Fruit fly (Drosophila melanogaster) whole organism, embryonic: ENCODE measurements around the gene nanos.

Experiments used
- Blimp-1 ChIP-seq: fragments of 200-800 bp; sonication (Bioruptor generic); optimal IDR thresholded peaks from 3 replicates; lab custom pipeline; 2018; ENCODE audit warnings: missing biosample characterization, missing genetic modification characterization, mild to moderate bottlenecking, moderate library complexity, missing genetic modification reagents
- CG11695 ChIP-seq: fragments of 200-800 bp; sonication (Bioruptor generic); IDR thresholded peaks from 3 replicates; pipeline ENCODE4 v1.3.6; 2022; ENCODE audit warnings: missing biosample characterization, missing genetic modification characterization
- CG11723 ChIP-seq: fragments of 200-800 bp; sonication (Bioruptor generic); optimal IDR thresholded peaks from 2 replicates; lab custom pipeline; 2017; ENCODE audit warnings: missing biosample characterization, mild to moderate bottlenecking, missing genetic modification characterization
- CG12071 ChIP-seq: fragments of 200-800 bp; sonication (Bioruptor generic); optimal IDR thresholded peaks from 3 replicates; lab custom pipeline; 2018; ENCODE audit warnings: missing biosample characterization, mild to moderate bottlenecking, missing genetic modification characterization
- CG12219 ChIP-seq: fragments of 200-800 bp; sonication (Bioruptor generic); optimal IDR thresholded peaks from 3 replicates; lab custom pipeline; 2018; ENCODE audit warnings: missing biosample characterization, mild to moderate bottlenecking, missing genetic modification characterization
- CG12391 ChIP-seq: fragments of 200-800 bp; sonication (Bioruptor generic); optimal IDR thresholded peaks from 3 replicates; lab custom pipeline; 2018; ENCODE audit warnings: missing biosample characterization, mild to moderate bottlenecking, missing genetic modification characterization, moderate library complexity
- CG12769 ChIP-seq: fragments of 200-800 bp; sonication (Bioruptor generic); optimal IDR thresholded peaks from 2 replicates; lab custom pipeline; 2019; ENCODE audit warnings: missing biosample characterization, mild to moderate bottlenecking, missing genetic modification characterization, moderate library complexity
- CG13123 ChIP-seq: fragments of 200-800 bp; sonication (Bioruptor generic); optimal IDR thresholded peaks from 2 replicates; lab custom pipeline; 2016; ENCODE audit warnings: missing biosample characterization, missing genetic modification characterization
- CG14965 ChIP-seq: fragments of 200-800 bp; sonication (Bioruptor generic); optimal IDR thresholded peaks from 2 replicates; lab custom pipeline; 2016; ENCODE audit warnings: missing biosample characterization, missing genetic modification characterization, borderline replicate concordance
- CG1602 ChIP-seq: fragments of 200-800 bp; sonication (Bioruptor generic); optimal IDR thresholded peaks from 3 replicates; lab custom pipeline; 2016; ENCODE audit warnings: missing biosample characterization, missing genetic modification characterization
- CG17802 ChIP-seq: fragments of 200-800 bp; sonication (Bioruptor generic); optimal IDR thresholded peaks from 2 replicates; lab custom pipeline; 2018; ENCODE audit warnings: missing biosample characterization, mild to moderate bottlenecking, missing genetic modification characterization, moderate library complexity
- CG2120 ChIP-seq: fragments of 200-800 bp; sonication (Bioruptor generic); optimal IDR thresholded peaks from 3 replicates; lab custom pipeline; 2016; ENCODE audit warnings: missing biosample characterization, missing genetic modification characterization
- CG2678 ChIP-seq: fragments of 200-800 bp; sonication (Bioruptor generic); optimal IDR thresholded peaks from 3 replicates; lab custom pipeline; 2019; ENCODE audit warnings: missing biosample characterization, mild to moderate bottlenecking, missing genetic modification characterization, moderate library complexity
- CG3407 ChIP-seq: fragments of 200-800 bp; sonication (Bioruptor generic); optimal IDR thresholded peaks from 2 replicates; lab custom pipeline; 2018; ENCODE audit warnings: missing biosample characterization, mild to moderate bottlenecking, missing genetic modification characterization
- CG5245 ChIP-seq: fragments of 200-800 bp; sonication (Bioruptor generic); optimal IDR thresholded peaks from 3 replicates; lab custom pipeline; 2016; ENCODE audit warnings: missing biosample characterization, missing genetic modification characterization
- CG6791 ChIP-seq: fragments of 200-800 bp; sonication (Bioruptor generic); IDR thresholded peaks from 3 replicates; pipeline ENCODE4 v1.3.6; 2022; ENCODE audit warnings: missing biosample characterization, missing genetic modification characterization; ENCODE audit not compliant: partially characterized antibody
- CG6813 ChIP-seq: fragments of 200-800 bp; sonication (Bioruptor generic); optimal IDR thresholded peaks from 2 replicates; lab custom pipeline; 2017; ENCODE audit warnings: missing biosample characterization, missing genetic modification characterization, mild to moderate bottlenecking, moderate library complexity, missing genetic modification reagents
- CG7987 ChIP-seq: fragments of 200-800 bp; sonication (Bioruptor generic); optimal IDR thresholded peaks from 2 replicates; lab custom pipeline; 2018; ENCODE audit warnings: missing biosample characterization, mild to moderate bottlenecking, missing genetic modification characterization, moderate library complexity
- CG8290 ChIP-seq, 3 experiments: fragments of 200-800 bp; sonication (Bioruptor generic); optimal IDR thresholded peaks; 2 replicates each; lab custom pipeline; 2016 to 2019; ENCODE audit warnings: missing biosample characterization in 3 of 3, missing genetic modification characterization in 3 of 3, mild to moderate bottlenecking in 2 of 3, moderate library complexity in 1 of 3
- CG9437 ChIP-seq: fragments of 200-800 bp; sonication (Bioruptor generic); optimal IDR thresholded peaks from 2 replicates; lab custom pipeline; 2018; ENCODE audit warnings: missing biosample characterization, mild to moderate bottlenecking, missing genetic modification characterization
- Chrac-16 ChIP-seq: fragments of 200-800 bp; sonication (Bioruptor generic); optimal IDR thresholded peaks from 3 replicates; lab custom pipeline; 2016; ENCODE audit warnings: missing biosample characterization, missing genetic modification characterization
- HLH54F ChIP-seq: fragments of 200-800 bp; sonication (Bioruptor generic); optimal IDR thresholded peaks from 3 replicates; lab custom pipeline; 2016; ENCODE audit warnings: missing biosample characterization, missing genetic modification characterization
- Hand ChIP-seq: fragments of 200-800 bp; sonication (Bioruptor generic); optimal IDR thresholded peaks from 2 replicates; lab custom pipeline; 2017; ENCODE audit warnings: mild to moderate bottlenecking, missing biosample characterization, missing genetic modification reagents, missing genetic modification characterization
- Lpt ChIP-seq: fragments of >200 bp; optimal IDR thresholded peaks from 2 replicates; lab custom pipeline; 2018; ENCODE audit warnings: missing biosample characterization, missing genetic modification characterization
- NC2β ChIP-seq: fragments of 200-800 bp; sonication (Bioruptor generic); optimal IDR thresholded peaks from 2 replicates; lab custom pipeline; 2016; ENCODE audit warnings: missing biosample characterization, missing genetic modification characterization
- Nf-YA ChIP-seq: fragments of 200-800 bp; sonication (Bioruptor generic); IDR thresholded peaks from 2 replicates; pipeline ENCODE4 v1.3.6; 2022; ENCODE audit warnings: missing biosample characterization, missing genetic modification characterization
- Optix ChIP-seq: fragments of 200-800 bp; sonication (Bioruptor generic); IDR thresholded peaks from 3 replicates; pipeline ENCODE4 v1.3.6; 2022; ENCODE audit warnings: missing biosample characterization, missing genetic modification characterization
- Rfx ChIP-seq: fragments of 200-800 bp; sonication (Bioruptor generic); IDR thresholded peaks from 2 replicates; pipeline ENCODE4 v1.3.6; 2022; ENCODE audit warnings: missing biosample characterization, missing genetic modification characterization
- Sin3A ChIP-seq: fragments of >200 bp; optimal IDR thresholded peaks from 2 replicates; lab custom pipeline; 2018
- Taf1 ChIP-seq: fragments of 200-800 bp; sonication (Bioruptor generic); IDR thresholded peaks from 2 replicates; pipeline ENCODE4 v1.3.6; 2022; ENCODE audit warnings: missing biosample characterization, missing genetic modification characterization
- bab2 ChIP-seq: fragments of 200-800 bp; sonication (Bioruptor generic); optimal IDR thresholded peaks from 2 replicates; lab custom pipeline; 2016; ENCODE audit warnings: missing biosample characterization, missing genetic modification characterization
- bowl ChIP-seq: fragments of 200-800 bp; sonication (Bioruptor generic); IDR thresholded peaks from 2 replicates; pipeline ENCODE4 v1.3.6; 2022; ENCODE audit warnings: missing biosample characterization, missing genetic modification characterization
- cas ChIP-seq: fragments of 200-800 bp; sonication (Bioruptor generic); IDR thresholded peaks from 2 replicates; pipeline ENCODE4 v1.3.6; 2022; ENCODE audit warnings: missing biosample characterization, missing genetic modification characterization
- crol ChIP-seq: fragments of 200-800 bp; sonication (Bioruptor generic); IDR thresholded peaks from 2 replicates; pipeline ENCODE4 v1.3.6; 2022; ENCODE audit warnings: missing biosample characterization, missing genetic modification characterization
- da ChIP-seq: fragments of 200-800 bp; sonication (Bioruptor generic); optimal IDR thresholded peaks from 2 replicates; lab custom pipeline; 2016; ENCODE audit warnings: missing biosample characterization, missing genetic modification characterization
- ems ChIP-seq: fragments of 200-800 bp; sonication (Bioruptor generic); optimal IDR thresholded peaks from 3 replicates; lab custom pipeline; 2016; ENCODE audit warnings: missing biosample characterization, missing genetic modification characterization
- gcm ChIP-seq: fragments of 200-800 bp; sonication (Bioruptor generic); optimal IDR thresholded peaks from 2 replicates; lab custom pipeline; 2019; ENCODE audit warnings: missing biosample characterization, mild to moderate bottlenecking, missing genetic modification characterization, moderate library complexity
- hb ChIP-seq: fragments of 200-800 bp; sonication (Bioruptor generic); IDR thresholded peaks from 3 replicates; pipeline ENCODE4 v1.3.6; 2022; ENCODE audit warnings: missing biosample characterization, missing genetic modification characterization; ENCODE audit not compliant: partially characterized antibody
- kay ChIP-seq: fragments of 200-800 bp; sonication (Bioruptor generic); optimal IDR thresholded peaks from 2 replicates; lab custom pipeline; 2016; ENCODE audit warnings: missing biosample characterization, missing genetic modification characterization
- lola ChIP-seq, 3 experiments: fragments of >200 bp in 2 of 3; fragments of 200-800 bp in 1 of 3; sonication (Bioruptor generic) in 1 of 3; optimal IDR thresholded peaks; 2 replicates each; lab custom pipeline; 2017 to 2019; ENCODE audit warnings: missing biosample characterization in 3 of 3, missing genetic modification characterization in 3 of 3, mild to moderate bottlenecking in 1 of 3, moderate library complexity in 1 of 3
- mirr ChIP-seq: fragments of 200-800 bp; sonication (Bioruptor generic); optimal IDR thresholded peaks from 3 replicates; lab custom pipeline; 2018; ENCODE audit warnings: missing biosample characterization, mild to moderate bottlenecking, missing genetic modification characterization
- nmo ChIP-seq: fragments of 200-800 bp; sonication (Bioruptor generic); optimal IDR thresholded peaks from 2 replicates; lab custom pipeline; 2018; ENCODE audit warnings: missing biosample characterization, mild to moderate bottlenecking, missing genetic modification characterization, moderate library complexity
- rib ChIP-seq: fragments of 200-800 bp; sonication (Bioruptor generic); IDR thresholded peaks from 2 replicates; pipeline ENCODE4 v1.3.6; 2022; ENCODE audit warnings: missing biosample characterization, missing genetic modification characterization
- sens-2 ChIP-seq: fragments of 200-800 bp; sonication (Bioruptor generic); IDR thresholded peaks from 2 replicates; pipeline ENCODE4 v1.3.6; 2022; ENCODE audit warnings: missing biosample characterization, missing genetic modification characterization
- shn ChIP-seq: fragments of 200-800 bp; sonication (Bioruptor generic); optimal IDR thresholded peaks from 3 replicates; lab custom pipeline; 2016; ENCODE audit warnings: missing biosample characterization, missing genetic modification characterization
- sqz ChIP-seq: fragments of 200-800 bp; sonication (Bioruptor generic); optimal IDR thresholded peaks from 3 replicates; lab custom pipeline; 2018; ENCODE audit warnings: missing biosample characterization, mild to moderate bottlenecking, missing genetic modification characterization
- toy ChIP-seq: fragments of 200-800 bp; sonication (Bioruptor generic); IDR thresholded peaks from 2 replicates; pipeline ENCODE4 v1.3.6; 2022; ENCODE audit warnings: missing biosample characterization, missing genetic modification characterization
- trh ChIP-seq: fragments of 200-800 bp; sonication (Bioruptor generic); optimal IDR thresholded peaks from 2 replicates; lab custom pipeline; 2016; ENCODE audit warnings: missing biosample characterization, missing genetic modification characterization
- tup ChIP-seq: fragments of 200-800 bp; sonication (Bioruptor generic); optimal IDR thresholded peaks from 2 replicates; lab custom pipeline; 2016; ENCODE audit warnings: missing biosample characterization, mild to moderate bottlenecking, missing genetic modification characterization, moderate library complexity
- wdn ChIP-seq: fragments of 200-800 bp; sonication (Bioruptor generic); IDR thresholded peaks from 2 replicates; pipeline ENCODE4 v1.3.6; 2022; ENCODE audit warnings: missing biosample characterization, missing genetic modification characterization

Gene nanos

DNA sequence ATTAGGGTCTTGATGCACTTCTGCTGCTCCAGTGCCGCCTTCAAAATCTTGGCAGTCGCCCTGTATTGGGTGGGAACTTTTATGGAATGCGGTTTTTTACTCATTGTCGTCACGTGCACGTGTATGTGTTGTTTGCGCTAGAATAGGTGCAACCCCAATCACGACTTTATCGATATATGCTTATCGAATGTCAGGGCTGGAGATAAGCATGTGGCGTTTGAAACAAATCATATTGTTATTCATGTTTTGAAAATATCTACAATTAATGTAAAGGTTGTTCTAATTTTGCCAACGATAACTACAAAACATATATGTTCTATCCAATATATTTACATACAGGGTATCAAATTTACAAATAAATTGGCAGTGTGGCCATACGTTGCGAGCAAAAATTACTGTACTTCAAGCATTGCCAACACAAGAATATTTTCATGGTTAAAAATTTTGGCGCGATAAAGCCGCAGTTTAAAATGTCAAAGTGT, 5.1 kb downstream of the nanos start, which contains the start of the genes CG42359 and Nsun5 (continued):
- TF ChIP-seq CG8290 (GFP tag; optimal IDR thresholded peaks at IDR 0.05; lab: Kevin White, UChicago) (peak; percentile 94), CG8290 (tag; optimal IDR thresholded peaks at IDR 0.05; lab: Kevin White, UChicago) (peak; percentile 80 to 96), CG6813 (GFP tag; lab: Kevin White, UChicago) (peak; percentile 56), Lpt (GFP tag; lab: Kevin White, UChicago) (no peak), CG12391 (tag; lab: Kevin White, UChicago) (peak; percentile 96), CG14965 (peak; percentile 65), trh (peak; percentile 82), nmo (peak; percentile 92), crol (GFP tag; lab: Robert Waterston, UW) (no peak), bowl (GFP tag; lab: Robert Waterston, UW) (no peak), CG5245 (peak; percentile 79), CG6791 (GFP tag; lab: Robert Waterston, UW) (peak; percentile 86), CG13123 (GFP tag; lab: Kevin White, UChicago) (peak; percentile 83), kay (GFP tag; lab: Kevin White, UChicago) (peak; percentile 72), gcm (GFP tag; lab: Kevin White, UChicago) (peak; percentile 71), sens-2 (GFP tag; lab: Robert Waterston, UW) (peak; percentile 80), Blimp-1 (GFP tag; lab: Kevin White, UChicago) (peak; percentile 89), hb (GFP tag; lab: Robert Waterston, UW) (peak; percentile 73), ems (peak; percentile 94), Hand (peak; percentile 48), Nf-YA (GFP tag; lab: Robert Waterston, UW) (peak; percentile 84), Rfx (peak; percentile 92), shn (GFP tag; lab: Kevin White, UChicago) (peak; percentile 91), CG11695 (peak; percentile 83), CG3407 (GFP tag; lab: Kevin White, UChicago) (peak; percentile 73), CG2120 (GFP tag; lab: Kevin White, UChicago) (peak; percentile 95), wdn (peak; percentile 83), CG12219 (GFP tag; lab: Kevin White, UChicago) (peak; percentile 71), CG12071 (GFP tag; lab: Kevin White, UChicago) (peak; percentile 85), toy (GFP tag; lab: Robert Waterston, UW) (peak; percentile 48; the same call in 1 of the 2 replicates), tup (GFP tag; lab: Kevin White, UChicago) (peak; percentile 67), CG2678 (peak; percentile 89), HLH54F (GFP tag; lab: Kevin White, UChicago) (peak; percentile 94), Taf1 (GFP tag; lab: Robert Waterston, UW) (peak; percentile 80), rib (GFP tag; lab: Robert Waterston, UW) (no peak; the same call in 1 of the 2 replicates), NC2β (GFP tag; lab: Kevin White, UChicago) (peak; percentile 91), CG12769 (tag; lab: Kevin White, UChicago) (peak; percentile 95), da (GFP tag; lab: Kevin White, UChicago) (peak; percentile 81), CG1602 (peak; percentile 87), CG17802 (tag; lab: Kevin White, UChicago) (peak; percentile 73), cas (GFP tag; lab: Robert Waterston, UW) (peak; percentile 72), CG9437 (peak; percentile 55), Optix (GFP tag; lab: Robert Waterston, UW) (peak; percentile 78), CG7987 (GFP tag; lab: Kevin White, UChicago) (peak; percentile 87), sqz (GFP tag; lab: Kevin White, UChicago) (peak; percentile 93), lola (GFP tag; optimal IDR thresholded peaks at IDR 0.05; lab: Kevin White, UChicago) (peak in 1 of 3 experiments; percentile 83), Chrac-16 (GFP tag; lab: Kevin White, UChicago) (peak; percentile 92), Sin3A (lab: Kevin White, UChicago) (peak; percentile 92), CG11723 (GFP tag; lab: Kevin White, UChicago) (peak; percentile 64), mirr (GFP tag; lab: Kevin White, UChicago) (peak; percentile 88), bab2 (GFP tag; lab: Kevin White, UChicago) (peak; percentile 92)
